Worm (Caenorhabditis elegans) whole organism, young adult: ENCODE measurements around the gene fipr-6.

Source experiments
- F23B12.7 ChIP-seq: sonication (generic microtip); optimal IDR thresholded peaks from 2 replicates; lab custom pipeline; 2017; ENCODE audit warnings: missing genetic modification characterization, mild to moderate bottlenecking, missing compliant biosample characterization, antibody characterized with exemption, moderate library complexity; ENCODE audit not compliant: insufficient read depth
- F33H1.4 ChIP-seq: fragments of 200-800 bp; sonication (Bioruptor generic); IDR thresholded peaks from 2 replicates; pipeline ENCODE4 v1.3.6; 2022; ENCODE audit warnings: missing genetic modification reagents, missing genetic modification characterization, missing compliant biosample characterization
- F52B5.7 ChIP-seq: sonication (generic microtip); optimal IDR thresholded peaks from 2 replicates; lab custom pipeline; 2016; ENCODE audit warnings: mild to moderate bottlenecking, missing genetic modification characterization, missing compliant biosample characterization
- F55B11.4 ChIP-seq: sonication (generic microtip); optimal IDR thresholded peaks from 2 replicates; lab custom pipeline; 2016; ENCODE audit warnings: missing compliant biosample characterization, missing genetic modification characterization, borderline replicate concordance; ENCODE audit not compliant: insufficient read depth
- F57A8.1 ChIP-seq: fragments of 200-800 bp; sonication (Bioruptor generic); optimal IDR thresholded peaks from 2 replicates; lab custom pipeline; 2018; ENCODE audit warnings: mild to moderate bottlenecking, missing genetic modification characterization, moderate library complexity, missing compliant biosample characterization
- F57C9.4 ChIP-seq: sonication (generic microtip); optimal IDR thresholded peaks from 2 replicates; lab custom pipeline; 2017; ENCODE audit warnings: mild to moderate bottlenecking, missing genetic modification characterization, missing compliant biosample characterization
- K12H6.12 ChIP-seq: fragments of 200-800 bp; sonication (Bioruptor generic); optimal IDR thresholded peaks from 2 replicates; lab custom pipeline; 2018; ENCODE audit warnings: mild to moderate bottlenecking, missing genetic modification characterization, missing compliant biosample characterization
- Y53G8AR.9 ChIP-seq: fragments of 200-800 bp; sonication (Bioruptor generic); conservative IDR thresholded peaks from 2 replicates; pipeline ENCODE4 v1.3.6; 2022; ENCODE audit warnings: missing genetic modification reagents, missing genetic modification characterization, missing compliant biosample characterization
- attf-5 ChIP-seq: fragments of 200-800 bp; sonication (Bioruptor generic); optimal IDR thresholded peaks from 2 replicates; lab custom pipeline; 2018; ENCODE audit warnings: mild to moderate bottlenecking, missing genetic modification characterization, missing compliant biosample characterization
- ccch-3 ChIP-seq: fragments of 200-800 bp; sonication (Bioruptor generic); optimal IDR thresholded peaks from 2 replicates; lab custom pipeline; 2018; ENCODE audit warnings: mild to moderate bottlenecking, missing genetic modification characterization, missing compliant biosample characterization
- cebp-1 ChIP-seq, 2 experiments: fragments of 200-800 bp in 1 of 2; sonication (Bioruptor generic) in 1 of 2; sonication (generic microtip) in 1 of 2; IDR thresholded peaks in 1 of 2; optimal IDR thresholded peaks in 1 of 2; 2 replicates each; pipeline versions ENCODE4 v1.3.6 to Lab custom; 2017 to 2022; ENCODE audit warnings: missing compliant biosample characterization in 2 of 2, missing genetic modification characterization in 2 of 2, mild to moderate bottlenecking in 1 of 2, missing genetic modification reagents in 1 of 2, moderate library complexity in 1 of 2
- ceh-100 ChIP-seq: fragments of 200-800 bp; sonication (Bioruptor generic); IDR thresholded peaks from 2 replicates; pipeline ENCODE4 v1.3.6; 2022; ENCODE audit warnings: missing genetic modification reagents, missing genetic modification characterization, missing compliant biosample characterization
- dox-1 ChIP-seq: fragments of 200-800 bp; sonication (Bioruptor generic); IDR thresholded peaks from 2 replicates; pipeline ENCODE4 v1.3.6; 2022; ENCODE audit warnings: missing genetic modification reagents, missing genetic modification characterization, missing compliant biosample characterization
- dpl-1 ChIP-seq: fragments of 150-350 bp; optimal IDR thresholded peaks from 2 replicates; lab custom pipeline; 2014; ENCODE audit warnings: missing biosample characterization, missing genetic modification reagents, missing genetic modification characterization
- egl-18 ChIP-seq: fragments of 200-800 bp; sonication (Bioruptor generic); IDR thresholded peaks from 2 replicates; pipeline ENCODE4 v1.3.6; 2022; ENCODE audit warnings: missing genetic modification reagents, missing genetic modification characterization, missing compliant biosample characterization
- hsf-1 ChIP-seq: fragments of 200-800 bp; sonication (Bioruptor generic); IDR thresholded peaks from 2 replicates; pipeline ENCODE4 v1.3.6; 2022; ENCODE audit warnings: missing genetic modification reagents, missing genetic modification characterization, missing compliant biosample characterization
- let-607 ChIP-seq, 2 experiments: fragments of 200-800 bp in 1 of 2; sonication (Bioruptor generic) in 1 of 2; sonication (generic microtip) in 1 of 2; optimal IDR thresholded peaks; 2 replicates each; lab custom pipeline; 2016 to 2018; ENCODE audit warnings: mild to moderate bottlenecking in 2 of 2, missing compliant biosample characterization in 2 of 2, missing genetic modification characterization in 2 of 2, moderate library complexity in 2 of 2, missing genotype in 1 of 2
- lin-35 ChIP-seq, 3 experiments: fragments of 150-350 bp in 2 of 3; sonication (generic microtip) in 1 of 3; optimal IDR thresholded peaks; 2 replicates each; lab custom pipeline; 2014 to 2018; ENCODE audit warnings: missing biosample characterization in 3 of 3, missing genetic modification characterization in 3 of 3, missing genetic modification reagents in 3 of 3
- lin-40 ChIP-seq: sonication (generic microtip); optimal IDR thresholded peaks from 2 replicates; lab custom pipeline; 2016; ENCODE audit warnings: missing genetic modification characterization, mild to moderate bottlenecking, missing compliant biosample characterization, missing genotype, missing genetic modification reagents
- lsl-1 ChIP-seq: fragments of 200-800 bp; sonication (Bioruptor generic); optimal IDR thresholded peaks from 2 replicates; lab custom pipeline; 2018; ENCODE audit warnings: mild to moderate bottlenecking, missing genetic modification characterization, moderate library complexity, missing compliant biosample characterization
- mes-4 ChIP-seq: sonication (generic microtip); optimal IDR thresholded peaks from 2 replicates; lab custom pipeline; 2016; ENCODE audit warnings: missing genotype, missing genetic modification characterization, missing compliant biosample characterization
- mxl-1 ChIP-seq: sonication (generic microtip); optimal IDR thresholded peaks from 2 replicates; lab custom pipeline; 2016; ENCODE audit warnings: missing genetic modification characterization, missing compliant biosample characterization
- nhr-120 ChIP-seq: fragments of 200-800 bp; sonication (Bioruptor generic); IDR thresholded peaks from 2 replicates; pipeline ENCODE4 v1.3.6; 2022; ENCODE audit warnings: missing genetic modification characterization, missing compliant biosample characterization
- nhr-80 ChIP-seq: sonication (generic microtip); optimal IDR thresholded peaks from 2 replicates; lab custom pipeline; 2016; ENCODE audit warnings: missing genetic modification characterization, missing compliant biosample characterization
- rcor-1 ChIP-seq: fragments of 200-800 bp; sonication (Bioruptor generic); IDR thresholded peaks from 2 replicates; pipeline ENCODE4 v1.3.6; 2022; ENCODE audit warnings: missing genetic modification reagents, missing genetic modification characterization, missing compliant biosample characterization
- rpc-1 ChIP-seq, 2 experiments: fragments of 150-350 bp in 1 of 2; sonication (generic microtip) in 1 of 2; optimal IDR thresholded peaks; 2 replicates each; lab custom pipeline; 2014 to 2018; ENCODE audit warnings: missing biosample characterization in 1 of 2, missing genetic modification characterization in 1 of 2, missing genetic modification reagents in 1 of 2, missing genotype in 1 of 2
- sdz-38 ChIP-seq: sonication (generic microtip); optimal IDR thresholded peaks from 2 replicates; lab custom pipeline; 2016; ENCODE audit warnings: missing genotype, missing genetic modification characterization, missing compliant biosample characterization
- snpc-4 ChIP-seq, 5 experiments: fragments of 150-350 bp in 1 of 5; sonication (generic microtip) in 4 of 5; optimal IDR thresholded peaks; 2 replicates each; lab custom pipeline; 2014 to 2018; ENCODE audit warnings: missing genetic modification characterization in 5 of 5, missing biosample characterization in 3 of 5, antibody characterized with exemption in 2 of 5, mild to moderate bottlenecking in 2 of 5, missing compliant biosample characterization in 2 of 5, missing genotype in 2 of 5, moderate library complexity in 2 of 5, missing genetic modification reagents in 1 of 5
- sptf-2 ChIP-seq: fragments of 200-800 bp; sonication (Bioruptor generic); optimal IDR thresholded peaks from 2 replicates; lab custom pipeline; 2018; ENCODE audit warnings: mild to moderate bottlenecking, missing genetic modification characterization, missing compliant biosample characterization
- tbp1 ChIP-seq: fragments of 200-800 bp; sonication (Bioruptor generic); optimal IDR thresholded peaks from 2 replicates; lab custom pipeline; 2018; ENCODE audit warnings: mild to moderate bottlenecking, missing genetic modification characterization, missing compliant biosample characterization
- unc-62 ChIP-seq: fragments of 150-350 bp; optimal IDR thresholded peaks from 2 replicates; lab custom pipeline; 2014; ENCODE audit warnings: missing biosample characterization, missing genetic modification reagents, missing genetic modification characterization
- ztf-18 ChIP-seq: sonication (generic microtip); optimal IDR thresholded peaks from 2 replicates; lab custom pipeline; 2016; ENCODE audit warnings: missing genotype, mild to moderate bottlenecking, missing genetic modification characterization, missing compliant biosample characterization

The fipr-6 gene

ce11 chrV:10270214-10270613, 39.2 kb downstream of the fipr-6 start, which contains the start of gene ric-4 (continued):
- TF ChIP-seq dox-1 (GFP tag; lab: Robert Waterston, UW) (no peak), hsf-1 (no peak), rcor-1 (GFP tag; lab: Robert Waterston, UW) (no peak)

ce11 chrV:10273837-10274236, 42.8 kb downstream of the fipr-6 start:
- TF ChIP-seq cebp-1 (GFP tag; IDR thresholded peaks at IDR 0.05; lab: Robert Waterston, UW) (0 out of 2 replicates have a peak, but pooled peaks have one; percentile 3), cebp-1 (tag; optimal IDR thresholded peaks at IDR 0.05; lab: Kevin White, UChicago) (peak; percentile 18), mxl-1 (tag; lab: Kevin White, UChicago) (no peak), F23B12.7 (tag; lab: Kevin White, UChicago) (no peak), K12H6.12 (peak; percentile 26), lin-40 (peak; percentile 39), attf-5 (GFP tag; lab: Kevin White, UChicago) (peak; percentile 0), lin-35 (GFP tag; optimal IDR thresholded peaks at IDR 0.05; lab: Kevin White, UChicago) (peak in 1 of 3 experiments; percentile 45)

ce11 chrV:10275619-10276018, 44.6 kb downstream of the fipr-6 start, which contains the start of gene Y22F5A.11:
Gene Y22F5A.11 (minus strand): TSS chrV:10275646.
- TF ChIP-seq snpc-4 (GFP tag; optimal IDR thresholded peaks at IDR 0.05; lab: Kevin White, UChicago) (no peak), snpc-4 (tag; optimal IDR thresholded peaks at IDR 0.05; lab: Kevin White, UChicago) (peak in 2 of 4 experiments; percentile 2 to 68), nhr-120 (GFP tag; lab: Robert Waterston, UW) (no peak), F33H1.4 (GFP tag; lab: Robert Waterston, UW) (no peak), ccch-3 (GFP tag; lab: Kevin White, UChicago) (no peak), unc-62 (no peak), sptf-2 (no peak), F55B11.4 (tag; lab: Kevin White, UChicago) (no peak), lsl-1 (GFP tag; lab: Kevin White, UChicago) (no peak)

ce11 chrV:10276038-10276437, 45.0 kb downstream of the fipr-6 start:
- TF ChIP-seq nhr-80 (tag; lab: Kevin White, UChicago) (no peak), F52B5.7 (tag; lab: Kevin White, UChicago) (no peak), attf-5 (GFP tag; lab: Kevin White, UChicago) (no peak), sdz-38 (tag; lab: Kevin White, UChicago) (no peak), tbp1 (GFP tag; lab: Kevin White, UChicago) (no peak), rpc-1 (optimal IDR thresholded peaks at IDR 0.05; lab: Kevin White, UChicago) (no peak), rpc-1 (tag; optimal IDR thresholded peaks at IDR 0.05; lab: Kevin White, UChicago) (no peak), ceh-100 (GFP tag; lab: Robert Waterston, UW) (no peak), dpl-1 (GFP tag; lab: Kevin White, UChicago) (no peak), ztf-18 (tag; lab: Kevin White, UChicago) (no peak), Y53G8AR.9 (GFP tag; lab: Robert Waterston, UW) (no peak), mes-4 (tag; lab: Kevin White, UChicago) (no peak), egl-18 (GFP tag; lab: Robert Waterston, UW) (no peak), F57A8.1 (GFP tag; lab: Kevin White, UChicago) (no peak), let-607 (tag; optimal IDR thresholded peaks at IDR 0.05; lab: Kevin White, UChicago) (no peak), F57C9.4 (tag; lab: Kevin White, UChicago) (no peak), nhr-120 (GFP tag; lab: Robert Waterston, UW) (no peak)
